Fruit fly (Drosophila melanogaster) whole organism, embryonic: ENCODE measurements around the gene Cyp308a1.

Source experiments
- B-H1 ChIP-seq: fragments of 200-800 bp; sonication (Bioruptor generic); IDR thresholded peaks from 3 replicates; pipeline ENCODE4 v1.3.6; 2022; ENCODE audit warnings: missing biosample characterization, missing genetic modification characterization
- Blimp-1 ChIP-seq: fragments of 200-800 bp; sonication (Bioruptor generic); optimal IDR thresholded peaks from 3 replicates; lab custom pipeline; 2018; ENCODE audit warnings: missing biosample characterization, missing genetic modification characterization, mild to moderate bottlenecking, moderate library complexity, missing genetic modification reagents
- CG11504 ChIP-seq: fragments of 200-800 bp; sonication (Bioruptor generic); optimal IDR thresholded peaks from 3 replicates; lab custom pipeline; 2019; ENCODE audit warnings: missing biosample characterization, mild to moderate bottlenecking, missing genetic modification characterization, moderate library complexity
- CG11696 ChIP-seq: fragments of 200-800 bp; sonication (Bioruptor generic); IDR thresholded peaks from 2 replicates; pipeline ENCODE4 v1.3.6; 2022; ENCODE audit warnings: missing biosample characterization, missing genetic modification characterization
- CG14965 ChIP-seq: fragments of 200-800 bp; sonication (Bioruptor generic); optimal IDR thresholded peaks from 2 replicates; lab custom pipeline; 2016; ENCODE audit warnings: missing biosample characterization, missing genetic modification characterization, borderline replicate concordance
- CG15073 ChIP-seq: fragments of 200-800 bp; sonication (Bioruptor generic); optimal IDR thresholded peaks from 2 replicates; lab custom pipeline; 2016; ENCODE audit warnings: missing biosample characterization, missing genetic modification characterization
- CG1603 ChIP-seq: fragments of 200-800 bp; sonication (Bioruptor generic); optimal IDR thresholded peaks from 2 replicates; lab custom pipeline; 2019; ENCODE audit warnings: missing biosample characterization, mild to moderate bottlenecking, missing genetic modification characterization, moderate library complexity
- CG18262 ChIP-seq: fragments of 200-800 bp; optimal IDR thresholded peaks from 3 replicates; lab custom pipeline; 2019; ENCODE audit warnings: missing biosample characterization, mild to moderate bottlenecking, missing genetic modification characterization, moderate library complexity
- CG1832 ChIP-seq: fragments of 200-800 bp; sonication (Bioruptor generic); optimal IDR thresholded peaks from 2 replicates; lab custom pipeline; 2017; ENCODE audit warnings: missing biosample characterization, mild to moderate bottlenecking, missing genetic modification characterization, inconsistent platforms
- CG2120 ChIP-seq: fragments of 200-800 bp; sonication (Bioruptor generic); optimal IDR thresholded peaks from 3 replicates; lab custom pipeline; 2016; ENCODE audit warnings: missing biosample characterization, missing genetic modification characterization
- CG31441 ChIP-seq: fragments of 200-800 bp; sonication (Bioruptor generic); IDR thresholded peaks from 2 replicates; pipeline ENCODE4 v1.3.6; 2022; ENCODE audit warnings: missing biosample characterization, missing genetic modification characterization
- CG32532 ChIP-seq: fragments of 200-800 bp; sonication (Bioruptor generic); IDR thresholded peaks from 2 replicates; pipeline ENCODE4 v1.3.6; 2022; ENCODE audit warnings: missing biosample characterization, missing genetic modification characterization
- CG32767 ChIP-seq: fragments of 200-800 bp; sonication (Bioruptor generic); IDR thresholded peaks from 2 replicates; pipeline ENCODE4 v1.3.6; 2022; ENCODE audit warnings: missing biosample characterization, missing genetic modification characterization
- CG4424 ChIP-seq: fragments of 200-800 bp; sonication (Bioruptor generic); optimal IDR thresholded peaks from 3 replicates; lab custom pipeline; 2016; ENCODE audit warnings: missing biosample characterization, missing genetic modification characterization
- CG6654 ChIP-seq: fragments of 200-800 bp; sonication (Bioruptor generic); optimal IDR thresholded peaks from 2 replicates; lab custom pipeline; 2017; ENCODE audit warnings: missing biosample characterization, mild to moderate bottlenecking, missing genetic modification characterization
- CG6689 ChIP-seq: fragments of 200-800 bp; sonication (Bioruptor generic); IDR thresholded peaks from 2 replicates; pipeline ENCODE4 v1.3.6; 2022; ENCODE audit warnings: missing biosample characterization, missing genetic modification characterization
- CG6765 ChIP-seq: fragments of 200-800 bp; sonication (Bioruptor generic); optimal IDR thresholded peaks from 3 replicates; lab custom pipeline; 2017; ENCODE audit warnings: missing biosample characterization, mild to moderate bottlenecking, missing genetic modification characterization
- CG7928 ChIP-seq: fragments of 200-800 bp; sonication (Bioruptor generic); optimal IDR thresholded peaks from 2 replicates; lab custom pipeline; 2017; ENCODE audit warnings: missing biosample characterization, mild to moderate bottlenecking, missing genetic modification characterization
- CG8089 ChIP-seq: fragments of 200-800 bp; sonication (Bioruptor generic); optimal IDR thresholded peaks from 3 replicates; lab custom pipeline; 2016; ENCODE audit warnings: missing biosample characterization, missing genetic modification characterization
- CG8290 ChIP-seq, 3 experiments: fragments of 200-800 bp; sonication (Bioruptor generic); optimal IDR thresholded peaks; 2 replicates each; lab custom pipeline; 2016 to 2019; ENCODE audit warnings: missing biosample characterization in 3 of 3, missing genetic modification characterization in 3 of 3, mild to moderate bottlenecking in 2 of 3, moderate library complexity in 1 of 3
- Drgx ChIP-seq: fragments of 200-800 bp; sonication (Bioruptor generic); IDR thresholded peaks from 2 replicates; pipeline ENCODE4 v1.3.6; 2022; ENCODE audit warnings: missing biosample characterization, missing genetic modification characterization
- Gsc ChIP-seq: fragments of 200-800 bp; sonication (Bioruptor generic); IDR thresholded peaks from 2 replicates; pipeline ENCODE4 v1.3.6; 2022; ENCODE audit warnings: missing biosample characterization, missing genetic modification characterization
- Oli ChIP-seq: fragments of 200-800 bp; sonication (Bioruptor generic); optimal IDR thresholded peaks from 2 replicates; lab custom pipeline; 2018; ENCODE audit warnings: missing biosample characterization, mild to moderate bottlenecking, missing genetic modification characterization, moderate library complexity
- Ptx1 ChIP-seq: fragments of 200-800 bp; sonication (Bioruptor generic); IDR thresholded peaks from 2 replicates; pipeline ENCODE4 v1.3.6; 2022; ENCODE audit warnings: missing biosample characterization, missing genetic modification characterization
- Side ChIP-seq: fragments of 200-800 bp; sonication (Bioruptor generic); optimal IDR thresholded peaks from 2 replicates; lab custom pipeline; 2016; ENCODE audit warnings: missing biosample characterization, missing genetic modification characterization
- Six4 ChIP-seq: fragments of 200-800 bp; sonication (Bioruptor generic); optimal IDR thresholded peaks from 2 replicates; lab custom pipeline; 2016; ENCODE audit warnings: missing biosample characterization, missing genetic modification characterization
- Sox100B ChIP-seq: fragments of 200-800 bp; sonication (Bioruptor generic); optimal IDR thresholded peaks from 3 replicates; lab custom pipeline; 2018; ENCODE audit warnings: missing biosample characterization, mild to moderate bottlenecking, missing genetic modification characterization
- Sox102F ChIP-seq: fragments of 200-800 bp; sonication (Bioruptor generic); optimal IDR thresholded peaks from 2 replicates; lab custom pipeline; 2018; ENCODE audit warnings: missing biosample characterization, mild to moderate bottlenecking, missing genetic modification characterization, moderate library complexity
- al ChIP-seq: fragments of 200-800 bp; sonication (Bioruptor generic); IDR thresholded peaks from 2 replicates; pipeline ENCODE4 v1.3.6; 2022; ENCODE audit warnings: missing biosample characterization, missing genetic modification characterization
- ara ChIP-seq: fragments of 200-800 bp; sonication (Bioruptor generic); IDR thresholded peaks from 2 replicates; pipeline ENCODE4 v1.3.6; 2022; ENCODE audit warnings: missing biosample characterization, missing genetic modification characterization
- bowl ChIP-seq: fragments of 200-800 bp; sonication (Bioruptor generic); IDR thresholded peaks from 2 replicates; pipeline ENCODE4 v1.3.6; 2022; ENCODE audit warnings: missing biosample characterization, missing genetic modification characterization
- cad ChIP-seq: fragments of >200 bp; optimal IDR thresholded peaks from 2 replicates; lab custom pipeline; 2017; ENCODE audit warnings: missing biosample characterization, missing genetic modification characterization
- chn ChIP-seq: fragments of 200-800 bp; sonication (Bioruptor generic); optimal IDR thresholded peaks from 2 replicates; lab custom pipeline; 2016; ENCODE audit warnings: missing biosample characterization, missing genetic modification characterization
- ci ChIP-seq: fragments of 200-800 bp; sonication (Bioruptor generic); IDR thresholded peaks from 3 replicates; pipeline ENCODE4 v1.3.6; 2022; ENCODE audit warnings: missing biosample characterization, missing genetic modification characterization
- crol ChIP-seq: fragments of 200-800 bp; sonication (Bioruptor generic); IDR thresholded peaks from 2 replicates; pipeline ENCODE4 v1.3.6; 2022; ENCODE audit warnings: missing biosample characterization, missing genetic modification characterization
- crp ChIP-seq, 2 experiments: fragments of 200-800 bp; sonication (Bioruptor generic); optimal IDR thresholded peaks; 2 replicates in 1 of 2; 3 replicates in 1 of 2; lab custom pipeline; 2017; ENCODE audit warnings: missing biosample characterization in 2 of 2, missing genetic modification characterization in 2 of 2, mild to moderate bottlenecking in 1 of 2, moderate library complexity in 1 of 2
- dmrt99B ChIP-seq: fragments of 200-800 bp; sonication (Bioruptor generic); optimal IDR thresholded peaks from 2 replicates; lab custom pipeline; 2018; ENCODE audit warnings: missing biosample characterization, mild to moderate bottlenecking, missing genetic modification characterization, moderate library complexity
- exex ChIP-seq: fragments of 200-800 bp; sonication (Bioruptor generic); optimal IDR thresholded peaks from 4 replicates; lab custom pipeline; 2018; ENCODE audit warnings: missing biosample characterization, mild to moderate bottlenecking, missing genetic modification characterization, moderate library complexity
- fd96Cb ChIP-seq: fragments of 200-800 bp; sonication (Bioruptor generic); optimal IDR thresholded peaks from 2 replicates; lab custom pipeline; 2018; ENCODE audit warnings: missing biosample characterization, mild to moderate bottlenecking, missing genetic modification characterization, moderate library complexity
- gfzf ChIP-seq: fragments of 200-800 bp; sonication (Bioruptor generic); optimal IDR thresholded peaks from 2 replicates; lab custom pipeline; 2016; ENCODE audit warnings: missing biosample characterization, mild to moderate bottlenecking, missing genetic modification characterization, moderate library complexity
- hkb ChIP-seq, 2 experiments: fragments of 200-800 bp in 1 of 2; fragments of >200 bp in 1 of 2; sonication (Bioruptor generic) in 1 of 2; IDR thresholded peaks in 1 of 2; optimal IDR thresholded peaks in 1 of 2; 2 replicates each; pipeline versions ENCODE4 v1.3.6 to Lab custom; 2017 to 2022; ENCODE audit warnings: missing biosample characterization in 1 of 2, missing genetic modification characterization in 1 of 2
- hth ChIP-seq: fragments of >200 bp; optimal IDR thresholded peaks from 2 replicates; lab custom pipeline; 2017; ENCODE audit warnings: inconsistent platforms
- nom ChIP-seq: fragments of 200-800 bp; sonication (Bioruptor generic); optimal IDR thresholded peaks from 2 replicates; lab custom pipeline; 2017; ENCODE audit warnings: missing biosample characterization, missing genetic modification characterization, mild to moderate bottlenecking, moderate library complexity, missing genetic modification reagents
- sens ChIP-seq: fragments of 200-800 bp; sonication (Bioruptor generic); peaks from one replicate; lab custom pipeline; 2016; ENCODE audit warnings: missing biosample characterization, missing genetic modification characterization
- sisA ChIP-seq: fragments of 200-800 bp; sonication (Bioruptor generic); IDR thresholded peaks from 2 replicates; pipeline ENCODE4 v1.3.6; 2022; ENCODE audit warnings: missing biosample characterization, missing genetic modification characterization
- sr ChIP-seq: fragments of 200-800 bp; sonication (Bioruptor generic); IDR thresholded peaks from 3 replicates; pipeline ENCODE4 v1.3.6; 2022; ENCODE audit warnings: missing biosample characterization, missing genetic modification characterization
- tx ChIP-seq: fragments of 200-800 bp; sonication (Bioruptor generic); optimal IDR thresholded peaks from 2 replicates; lab custom pipeline; 2016; ENCODE audit warnings: missing biosample characterization, missing genetic modification characterization
- vvl ChIP-seq: fragments of 200-800 bp; sonication (Bioruptor generic); IDR thresholded peaks from 2 replicates; pipeline ENCODE4 v1.3.6; 2022; ENCODE audit warnings: missing biosample characterization, missing genetic modification characterization

Cyp308a1 gene

DNA sequence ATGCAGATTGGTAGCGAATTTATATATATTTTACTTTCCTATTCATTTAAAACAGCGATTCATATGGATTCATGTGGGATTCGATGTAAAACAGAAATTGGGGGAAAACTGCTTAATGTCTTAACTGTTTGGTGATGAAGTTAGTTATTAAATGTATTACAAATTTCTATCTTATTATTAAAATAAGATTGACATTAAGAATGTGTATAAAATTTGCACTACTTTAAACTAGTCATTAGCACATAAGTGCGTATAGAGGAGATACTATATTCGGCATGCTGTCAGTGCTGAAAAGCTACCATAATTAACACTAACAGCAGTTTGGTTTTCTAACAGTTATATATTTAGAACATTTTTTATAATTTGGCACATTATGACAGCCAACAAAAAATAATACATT, 34.0 kb upstream of the Cyp308a1 start:
- no peak for TF ChIP-seq Gsc (GFP tag; lab: Robert Waterston, UW)
- no peak for TF ChIP-seq chn (GFP tag; lab: Kevin White, UChicago)
- no peak for TF ChIP-seq hth (lab: Kevin White, UChicago)
- TF ChIP-seq CG18262 (tag; lab: Kevin White, UChicago), result peak; percentile 8
- TF ChIP-seq sens (GFP tag; lab: Kevin White, UChicago), result peak; percentile 12
- TF ChIP-seq cad, result no peak
- no peak for TF ChIP-seq crp (GFP tag; optimal IDR thresholded peaks at IDR 0.05; lab: Kevin White, UChicago)
- TF ChIP-seq B-H1 (GFP tag; lab: Robert Waterston, UW), result no peak
- TF ChIP-seq CG11696 (GFP tag; lab: Robert Waterston, UW), result no peak
- TF ChIP-seq hkb (optimal IDR thresholded peaks at IDR 0.05; lab: Kevin White, UChicago), result no peak
- no peak for TF ChIP-seq hkb (GFP tag; IDR thresholded peaks at IDR 0.05; lab: Robert Waterston, UW)
- TF ChIP-seq, all 482 proteins: peak for 2

DNA sequence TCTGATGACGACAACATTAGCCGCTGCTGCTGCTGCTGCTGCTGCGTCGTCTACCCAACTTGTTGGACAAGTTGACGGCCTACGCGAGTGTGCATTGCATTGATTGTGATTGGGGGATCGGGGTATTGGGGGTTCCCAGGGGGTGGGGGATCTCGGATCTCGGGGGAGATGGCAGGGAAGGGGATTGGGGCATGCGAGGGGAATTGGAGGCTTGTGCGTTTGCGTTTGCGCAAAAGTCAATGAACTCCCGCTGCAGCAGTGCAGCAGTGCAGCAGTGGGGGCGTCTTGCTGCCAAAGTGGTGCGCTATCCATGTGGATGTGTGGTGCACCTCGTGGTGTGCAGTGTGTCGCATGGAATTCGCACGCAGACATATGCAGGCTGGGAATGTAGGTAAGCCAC, 32.9 kb upstream of the Cyp308a1 start:
- TF ChIP-seq Six4 (GFP tag; lab: Kevin White, UChicago) (no peak), sr (GFP tag; lab: Robert Waterston, UW) (0 out of 3 replicates have a peak, but pooled peaks have one; percentile 39), Blimp-1 (peak; percentile 17), crol (GFP tag; lab: Robert Waterston, UW) (peak; percentile 88)

DNA sequence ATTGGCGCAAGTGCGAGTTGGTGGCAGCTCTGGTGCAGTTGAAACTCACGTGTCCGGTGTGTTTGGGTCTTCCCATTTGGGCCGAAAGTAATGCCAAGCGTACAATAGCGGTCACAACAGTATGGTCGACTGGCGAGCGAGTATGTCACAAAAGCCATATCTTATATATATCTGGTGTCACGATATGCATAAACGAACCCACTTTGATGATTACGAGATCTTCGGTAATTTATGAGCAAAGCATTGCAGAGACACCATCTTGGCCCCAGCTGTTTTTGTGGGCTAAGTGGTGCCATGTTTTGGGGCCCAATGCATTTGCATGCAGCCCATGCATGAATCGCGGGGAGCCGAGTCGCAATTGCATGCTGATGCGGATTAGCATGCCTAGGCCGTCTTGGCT, 30.8 kb upstream of the Cyp308a1 start:
- TF ChIP-seq CG32767 (GFP tag; lab: Robert Waterston, UW), result no peak
- TF ChIP-seq CG6689 (GFP tag; lab: Robert Waterston, UW), result peak; percentile 42
- no peak for TF ChIP-seq CG6654 (GFP tag; lab: Kevin White, UChicago)
- TF ChIP-seq vvl (GFP tag; lab: Robert Waterston, UW), result peak; percentile 62; the same call in 1 of the 2 replicates
- TF ChIP-seq Sox100B (GFP tag; lab: Kevin White, UChicago), result no peak
- no peak for TF ChIP-seq CG14965 (GFP tag; lab: Kevin White, UChicago)
- TF ChIP-seq Side (GFP tag; lab: Kevin White, UChicago), result no peak
- TF ChIP-seq Drgx (GFP tag; lab: Robert Waterston, UW), result peak; percentile 81
- TF ChIP-seq CG8089, result no peak
- TF ChIP-seq al, result no peak
- TF ChIP-seq sisA (GFP tag; lab: Robert Waterston, UW), result peak; percentile 15; the same call in 1 of the 2 replicates
- TF ChIP-seq CG4424 (GFP tag; lab: Kevin White, UChicago), result no peak
- TF ChIP-seq CG8290 (GFP tag; optimal IDR thresholded peaks at IDR 0.05; lab: Kevin White, UChicago), result no peak
- TF ChIP-seq CG8290 (tag; optimal IDR thresholded peaks at IDR 0.05; lab: Kevin White, UChicago), result peak in 1 of 2 experiments; percentile 13
- TF ChIP-seq Blimp-1, result peak; percentile 19
- TF ChIP-seq CG2120 (GFP tag; lab: Kevin White, UChicago), result no peak
- no peak for TF ChIP-seq CG15073 (GFP tag; lab: Kevin White, UChicago)
- no peak for TF ChIP-seq Oli (tag; lab: Kevin White, UChicago)
- no peak for TF ChIP-seq CG6765
- TF ChIP-seq Sox102F (GFP tag; lab: Kevin White, UChicago), result peak; percentile 54
- 0 out of 2 replicates have a peak, but pooled peaks have one; percentile 15 for TF ChIP-seq CG31441
- no peak for TF ChIP-seq CG32532 (GFP tag; lab: Robert Waterston, UW)
- peak; percentile 2 for TF ChIP-seq dmrt99B (tag; lab: Kevin White, UChicago)
- TF ChIP-seq exex (tag; lab: Kevin White, UChicago), result no peak
- TF ChIP-seq nom (GFP tag; lab: Kevin White, UChicago), result no peak
- TF ChIP-seq ara (GFP tag; lab: Robert Waterston, UW), result peak; percentile 52
- no peak for TF ChIP-seq bowl (GFP tag; lab: Robert Waterston, UW)
- no peak for TF ChIP-seq CG7928 (GFP tag; lab: Kevin White, UChicago)
- TF ChIP-seq CG1603 (tag; lab: Kevin White, UChicago), result peak; percentile 46
- peak; percentile 13 for TF ChIP-seq fd96Cb
- no peak for TF ChIP-seq tx
- TF ChIP-seq CG11504 (tag; lab: Kevin White, UChicago), result peak; percentile 23
- TF ChIP-seq CG1832 (GFP tag; lab: Kevin White, UChicago), result no peak
- TF ChIP-seq ci, result peak; percentile 70
- peak; percentile 18; the same call in 1 of the 2 replicates for TF ChIP-seq Ptx1
- TF ChIP-seq gfzf (GFP tag; lab: Kevin White, UChicago), result no peak
